Worm (Caenorhabditis elegans) whole organism, L4/young adult: ENCODE data around the gene F01G10.10.
A peak's percentile ranks its signal among the peaks of the same experiment; 100 is the strongest.

Source experiments
- W03F9.2 ChIP-seq: fragments of 150-350 bp; optimal IDR thresholded peaks from 2 replicates; lab custom pipeline; 2014; ENCODE audit warnings: missing biosample characterization, missing genetic modification characterization
- dao-5 ChIP-seq: sonication (generic microtip); optimal IDR thresholded peaks from 2 replicates; lab custom pipeline; 2016; ENCODE audit warnings: missing genotype, missing genetic modification characterization, moderate library complexity, missing compliant biosample characterization
- him-1 ChIP-seq: sonication (generic microtip); optimal IDR thresholded peaks from 2 replicates; lab custom pipeline; 2016; ENCODE audit warnings: missing genotype, missing genetic modification reagents, missing genetic modification characterization, missing compliant biosample characterization

Gene F01G10.10

ce11 chrIV:10232456-10232855 lies 13.5 kb upstream of the F01G10.10 start, which contains the start of gene F01G10.4:
Gene F01G10.4 (minus strand): TSS chrIV:10232556.
- no peak for TF ChIP-seq dao-5 (tag; lab: Kevin White, UChicago)
- TF ChIP-seq W03F9.2 (tag; lab: Kevin White, UChicago) = no peak
- no peak for TF ChIP-seq him-1 (tag; lab: Kevin White, UChicago)

- TF ChIP-seq dao-5 (tag; lab: Kevin White, UChicago) (no peak), W03F9.2 (tag; lab: Kevin White, UChicago) (no peak), him-1 (tag; lab: Kevin White, UChicago) (no peak)
These were observed 10.6 kb upstream of the F01G10.10 start, which contains the start of gene ech-9 for ce11 chrIV:10235279-10235829. Gene ech-9 (minus strand): TSS chrIV:10235329.

ce11 chrIV:10236106-10236505 lies 9.9 kb upstream of the F01G10.10 start:
- TF ChIP-seq dao-5 (tag; lab: Kevin White, UChicago) (no peak), him-1 (tag; lab: Kevin White, UChicago) (no peak), W03F9.2 (tag; lab: Kevin White, UChicago) (no peak)

- TF ChIP-seq him-1 (tag; lab: Kevin White, UChicago) (no peak), dao-5 (tag; lab: Kevin White, UChicago) (no peak), W03F9.2 (tag; lab: Kevin White, UChicago) (no peak)
These were observed 6.9 kb upstream of the F01G10.10 start, which contains the start of gene ech-8 for ce11 chrIV:10239045-10239444. Gene ech-8 (minus strand): TSS chrIV:10239176.

- TF ChIP-seq W03F9.2 (tag; lab: Kevin White, UChicago) (no peak), him-1 (tag; lab: Kevin White, UChicago) (no peak), dao-5 (tag; lab: Kevin White, UChicago) (no peak)
These were observed 4.3 kb upstream of the F01G10.10 start, which contains the start of gene lipl-7 for ce11 chrIV:10241659-10242058. Gene lipl-7 (minus strand): TSS chrIV:10241823.

ce11 chrIV:10242458-10243123 lies 3.4 kb upstream of the F01G10.10 start:
- no peak for TF ChIP-seq W03F9.2 (tag; lab: Kevin White, UChicago)
- TF ChIP-seq dao-5 (tag; lab: Kevin White, UChicago) = no peak
- no peak for TF ChIP-seq him-1 (tag; lab: Kevin White, UChicago)

- TF ChIP-seq dao-5 (tag; lab: Kevin White, UChicago) (no peak), him-1 (tag; lab: Kevin White, UChicago) (no peak), W03F9.2 (tag; lab: Kevin White, UChicago) (no peak)
These were observed 2.7 kb upstream of the F01G10.10 start, which contains the start of gene tkt-1 for ce11 chrIV:10243276-10243675. Gene tkt-1 (plus strand): TSS chrIV:10243612.

- TF ChIP-seq W03F9.2 (tag; lab: Kevin White, UChicago) (no peak), him-1 (tag; lab: Kevin White, UChicago) (no peak), dao-5 (tag; lab: Kevin White, UChicago) (no peak)
These were observed 4.7 kb downstream of the F01G10.10 start, which contains the start of gene daf-14 for ce11 chrIV:10250577-10251075. Gene daf-14 (plus strand): TSS chrIV:10250627.

- no peak for TF ChIP-seq dao-5 (tag; lab: Kevin White, UChicago)
- TF ChIP-seq W03F9.2 (tag; lab: Kevin White, UChicago) = no peak
- no peak for TF ChIP-seq him-1 (tag; lab: Kevin White, UChicago)
These were observed 5.3 kb downstream of the F01G10.10 start for ce11 chrIV:10251261-10251660.

ce11 chrIV:10251764-10252163 lies 5.8 kb downstream of the F01G10.10 start:
- TF ChIP-seq W03F9.2 (tag; lab: Kevin White, UChicago) (no peak), him-1 (tag; lab: Kevin White, UChicago) (no peak), dao-5 (tag; lab: Kevin White, UChicago) (no peak)

ce11 chrIV:10252350-10252792 lies 6.4 kb downstream of the F01G10.10 start:
- no peak for TF ChIP-seq dao-5 (tag; lab: Kevin White, UChicago)
- peak; percentile 83 for TF ChIP-seq him-1 (tag; lab: Kevin White, UChicago)
- peak; percentile 69 for TF ChIP-seq W03F9.2 (tag; lab: Kevin White, UChicago)

- TF ChIP-seq him-1 (tag; lab: Kevin White, UChicago) (no peak), dao-5 (tag; lab: Kevin White, UChicago) (no peak), W03F9.2 (tag; lab: Kevin White, UChicago) (no peak)
These were observed 7.1 kb downstream of the F01G10.10 start for ce11 chrIV:10252886-10253639.
